Worm (Caenorhabditis elegans) whole organism, L2 larva: Measurements from ENCODE around the gene B0496.11.

Source experiments
- C34F6.9 ChIP-seq: fragments of 150-350 bp; optimal IDR thresholded peaks from 2 replicates; lab custom pipeline; 2014; ENCODE audit warnings: missing biosample characterization, missing genetic modification characterization
- F13H6.1 ChIP-seq: sonication (generic microtip); optimal IDR thresholded peaks from 2 replicates; lab custom pipeline; 2016; ENCODE audit warnings: missing genetic modification characterization, missing compliant biosample characterization
- R02D3.7 ChIP-seq: fragments of 150-350 bp; optimal IDR thresholded peaks from 2 replicates; lab custom pipeline; 2014; ENCODE audit warnings: missing biosample characterization, missing genetic modification characterization
- Y55F3AM.14 ChIP-seq: fragments of 200-800 bp; sonication (Bioruptor generic); optimal IDR thresholded peaks from 2 replicates; lab custom pipeline; 2018; ENCODE audit warnings: mild to moderate bottlenecking, missing genetic modification characterization, missing compliant biosample characterization
- ZK546.5 ChIP-seq: sonication (generic microtip); optimal IDR thresholded peaks from 2 replicates; lab custom pipeline; 2017; ENCODE audit warnings: missing biosample characterization, missing genetic modification characterization
- alr-1 ChIP-seq: fragments of 150-350 bp; optimal IDR thresholded peaks from 2 replicates; lab custom pipeline; 2014; ENCODE audit warnings: missing biosample characterization, missing genetic modification characterization
- aly-2 ChIP-seq: fragments of 150-350 bp; optimal IDR thresholded peaks from 2 replicates; lab custom pipeline; 2014; ENCODE audit warnings: missing biosample characterization, missing genetic modification characterization
- ama-1 ChIP-seq: fragments of 150-350 bp; optimal IDR thresholded peaks from 2 replicates; lab custom pipeline; 2018; ENCODE audit warnings: inconsistent platforms
- blmp-1 ChIP-seq: sonication (generic microtip); optimal IDR thresholded peaks from 2 replicates; lab custom pipeline; 2017; ENCODE audit warnings: missing genetic modification characterization, mild to moderate bottlenecking, missing compliant biosample characterization, antibody characterized with exemption, moderate library complexity; ENCODE audit not compliant: insufficient read depth
- ceh-16 ChIP-seq: fragments of 150-350 bp; optimal IDR thresholded peaks from 2 replicates; lab custom pipeline; 2014; ENCODE audit warnings: missing biosample characterization, missing genetic modification characterization
- ceh-82 ChIP-seq: fragments of 150-350 bp; optimal IDR thresholded peaks from 2 replicates; lab custom pipeline; 2014; ENCODE audit warnings: missing biosample characterization, missing genetic modification characterization
- crh-2 ChIP-seq: sonication (generic microtip); optimal IDR thresholded peaks from 2 replicates; lab custom pipeline; 2017; ENCODE audit warnings: missing biosample characterization, missing genetic modification characterization
- dmd-4 ChIP-seq: sonication (generic microtip); optimal IDR thresholded peaks from 2 replicates; lab custom pipeline; 2017; ENCODE audit warnings: missing biosample characterization, missing genetic modification characterization
- egl-27 ChIP-seq: sonication (generic microtip); optimal IDR thresholded peaks from 3 replicates; lab custom pipeline; 2017; ENCODE audit warnings: missing biosample characterization, missing genetic modification reagents, missing genetic modification characterization
- elt-1 ChIP-seq: fragments of 150-350 bp; optimal IDR thresholded peaks from 2 replicates; lab custom pipeline; 2014; ENCODE audit warnings: missing biosample characterization, missing genetic modification characterization
- elt-3 ChIP-seq: sonication (generic microtip); optimal IDR thresholded peaks from 2 replicates; lab custom pipeline; 2017; ENCODE audit warnings: missing biosample characterization, missing genetic modification characterization
- fos-1 ChIP-seq: fragments of 150-350 bp; optimal IDR thresholded peaks from 2 replicates; lab custom pipeline; 2014; ENCODE audit warnings: missing biosample characterization, missing genetic modification characterization
- gmeb-1 ChIP-seq: fragments of 150-350 bp; optimal IDR thresholded peaks from 2 replicates; lab custom pipeline; 2014; ENCODE audit warnings: missing biosample characterization, missing genetic modification characterization
- lin-11 ChIP-seq: fragments of 150-350 bp; sonication (generic microtip); optimal IDR thresholded peaks from 2 replicates; lab custom pipeline; 2014; ENCODE audit warnings: missing biosample characterization, missing genetic modification characterization, inconsistent platforms, mixed read lengths
- lin-13 ChIP-seq: fragments of 150-350 bp; optimal IDR thresholded peaks from 2 replicates; lab custom pipeline; 2014; ENCODE audit warnings: missing biosample characterization, missing genetic modification reagents, missing genetic modification characterization
- lin-39 ChIP-seq: fragments of 150-350 bp; optimal IDR thresholded peaks from 2 replicates; lab custom pipeline; 2014; ENCODE audit warnings: missing biosample characterization, missing genetic modification reagents, missing genetic modification characterization
- lsy-2 ChIP-seq, 2 experiments: fragments of 150-350 bp in 1 of 2; sonication (generic microtip) in 1 of 2; optimal IDR thresholded peaks; 2 replicates each; lab custom pipeline; 2014 to 2017; ENCODE audit warnings: missing biosample characterization in 2 of 2, missing genetic modification characterization in 2 of 2
- mab-5 ChIP-seq: fragments of 150-350 bp; optimal IDR thresholded peaks from 2 replicates; lab custom pipeline; 2014; ENCODE audit warnings: missing biosample characterization, missing genetic modification characterization
- mbf-1 ChIP-seq: sonication (generic microtip); optimal IDR thresholded peaks from 2 replicates; lab custom pipeline; 2017; ENCODE audit warnings: missing biosample characterization, missing genetic modification characterization
- mdl-1 ChIP-seq, 2 experiments: fragments of 150-350 bp in 1 of 2; sonication (generic microtip) in 1 of 2; optimal IDR thresholded peaks; 2 replicates each; lab custom pipeline; 2017; ENCODE audit warnings: missing biosample characterization in 2 of 2, missing genetic modification characterization in 2 of 2
- nhr-10 ChIP-seq: sonication (generic microtip); optimal IDR thresholded peaks from 2 replicates; lab custom pipeline; 2017; ENCODE audit warnings: missing biosample characterization, missing genetic modification characterization
- nhr-11 ChIP-seq: fragments of 150-350 bp; optimal IDR thresholded peaks from 2 replicates; lab custom pipeline; 2014; ENCODE audit warnings: missing biosample characterization, missing genetic modification characterization
- nhr-12 ChIP-seq: fragments of 150-350 bp; optimal IDR thresholded peaks from 2 replicates; lab custom pipeline; 2014; ENCODE audit warnings: missing biosample characterization, missing genetic modification characterization
- nhr-129 ChIP-seq: fragments of 150-350 bp; optimal IDR thresholded peaks from 2 replicates; lab custom pipeline; 2014; ENCODE audit warnings: missing biosample characterization, missing genetic modification characterization
- nhr-21 ChIP-seq: fragments of 150-350 bp; optimal IDR thresholded peaks from 2 replicates; lab custom pipeline; 2014; ENCODE audit warnings: missing biosample characterization, missing genetic modification characterization
- nhr-23 ChIP-seq: fragments of 150-350 bp; optimal IDR thresholded peaks from 2 replicates; lab custom pipeline; 2014; ENCODE audit warnings: missing biosample characterization, missing genetic modification reagents, missing genetic modification characterization
- nhr-237 ChIP-seq: fragments of 150-350 bp; optimal IDR thresholded peaks from 2 replicates; lab custom pipeline; 2014; ENCODE audit warnings: missing biosample characterization, missing genetic modification characterization
- nhr-25 ChIP-seq: fragments of 150-350 bp; sonication (generic microtip); optimal IDR thresholded peaks from 3 replicates; lab custom pipeline; 2014; ENCODE audit warnings: missing biosample characterization, missing genetic modification characterization
- nhr-6 ChIP-seq: fragments of 150-350 bp; optimal IDR thresholded peaks from 2 replicates; lab custom pipeline; 2014; ENCODE audit warnings: missing biosample characterization, missing genetic modification characterization
- nhr-77 ChIP-seq: fragments of 150-350 bp; optimal IDR thresholded peaks from 2 replicates; lab custom pipeline; 2014; ENCODE audit warnings: missing biosample characterization, missing genetic modification characterization
- peb-1 ChIP-seq: fragments of 150-350 bp; optimal IDR thresholded peaks from 2 replicates; lab custom pipeline; 2014; ENCODE audit warnings: missing biosample characterization, missing genetic modification characterization
- sem-4 ChIP-seq: fragments of 150-350 bp; optimal IDR thresholded peaks from 2 replicates; lab custom pipeline; 2014; ENCODE audit warnings: missing biosample characterization, missing genetic modification reagents, missing genetic modification characterization
- skn-1 ChIP-seq: sonication (generic microtip); optimal IDR thresholded peaks from 2 replicates; lab custom pipeline; 2017; ENCODE audit warnings: missing biosample characterization, missing genetic modification characterization
- sma-3 ChIP-seq: sonication (generic microtip); optimal IDR thresholded peaks from 2 replicates; lab custom pipeline; 2016; ENCODE audit warnings: missing genetic modification reagents, missing genetic modification characterization, missing compliant biosample characterization
- sma-9 ChIP-seq, 2 experiments: fragments of 150-350 bp in 1 of 2; sonication (generic microtip) in 1 of 2; optimal IDR thresholded peaks; 2 replicates each; lab custom pipeline; 2014 to 2016; ENCODE audit warnings: missing genetic modification characterization in 2 of 2, mild to moderate bottlenecking in 1 of 2, missing biosample characterization in 1 of 2, missing compliant biosample characterization in 1 of 2, missing genetic modification reagents in 1 of 2, moderate library complexity in 1 of 2
- snpc-4 ChIP-seq: fragments of 150-350 bp; optimal IDR thresholded peaks from 2 replicates; lab custom pipeline; 2014; ENCODE audit warnings: missing biosample characterization, missing genetic modification characterization
- unc-39 ChIP-seq: fragments of 150-350 bp; optimal IDR thresholded peaks from 2 replicates; lab custom pipeline; 2014; ENCODE audit warnings: missing biosample characterization, missing genetic modification characterization
- unc-55 ChIP-seq: fragments of 150-350 bp; sonication (generic microtip); optimal IDR thresholded peaks from 3 replicates; lab custom pipeline; 2014; ENCODE audit warnings: missing biosample characterization, missing genetic modification reagents, missing genetic modification characterization
- unc-62 ChIP-seq: fragments of 150-350 bp; optimal IDR thresholded peaks from 2 replicates; lab custom pipeline; 2014; ENCODE audit warnings: missing biosample characterization, missing genetic modification reagents, missing genetic modification characterization
- zag-1 ChIP-seq: fragments of 150-350 bp; optimal IDR thresholded peaks from 2 replicates; lab custom pipeline; 2014; ENCODE audit warnings: missing biosample characterization, missing genetic modification characterization
- ztf-1 ChIP-seq: fragments of 200-800 bp; sonication (Bioruptor generic); conservative IDR thresholded peaks from 2 replicates; pipeline ENCODE4 v1.3.6; 2022; ENCODE audit warnings: missing genetic modification characterization, missing compliant biosample characterization
- ztf-11 ChIP-seq: sonication (generic microtip); optimal IDR thresholded peaks from 2 replicates; lab custom pipeline; 2017; ENCODE audit warnings: missing biosample characterization, missing genetic modification characterization
- ztf-4 ChIP-seq: fragments of 150-350 bp; optimal IDR thresholded peaks from 2 replicates; lab custom pipeline; 2014; ENCODE audit warnings: missing biosample characterization, missing genetic modification characterization

The B0496.11 gene

DNA sequence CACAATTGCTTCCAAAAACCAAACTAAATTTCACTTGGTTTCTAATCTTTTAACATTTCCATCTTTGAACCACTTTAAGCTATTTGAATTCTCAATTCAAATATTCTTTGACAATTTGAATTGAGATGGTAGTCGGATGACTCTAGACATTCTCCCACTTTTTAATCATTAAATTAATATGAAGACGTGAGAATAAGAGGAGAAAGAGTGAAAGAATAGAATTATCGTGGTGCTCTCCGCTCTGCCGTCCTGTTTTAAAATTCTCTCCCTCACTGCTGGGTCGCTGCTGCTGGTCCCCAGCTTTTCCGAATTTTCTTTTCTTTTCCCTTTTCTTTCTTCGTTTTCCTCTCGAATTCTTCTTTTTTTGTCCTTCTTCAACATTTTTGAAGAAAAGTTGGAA is 30.3 kb downstream of the B0496.11 start:
- no peak for TF ChIP-seq skn-1 (tag; lab: Kevin White, UChicago)
- no peak for TF ChIP-seq snpc-4
- TF ChIP-seq unc-62 (GFP tag; lab: Kevin White, UChicago), result no peak
- no peak for TF ChIP-seq mab-5 (tag; lab: Kevin White, UChicago)
- no peak for TF ChIP-seq nhr-10
- no peak for TF ChIP-seq nhr-6 (tag; lab: Kevin White, UChicago)

- peak; percentile 89 for TF ChIP-seq unc-55 (GFP tag; lab: Kevin White, UChicago)
- no peak for TF ChIP-seq ztf-1 (GFP tag; lab: Robert Waterston, UW)
- TF ChIP-seq mab-5 (tag; lab: Kevin White, UChicago), result peak; percentile 67
- TF ChIP-seq elt-3 (tag; lab: Kevin White, UChicago), result no peak
- peak; percentile 56 for TF ChIP-seq ztf-4 (tag; lab: Kevin White, UChicago)
- peak; percentile 59 for TF ChIP-seq fos-1 (tag; lab: Kevin White, UChicago)
- no peak for TF ChIP-seq nhr-77 (tag; lab: Kevin White, UChicago)
- TF ChIP-seq unc-62 (GFP tag; lab: Kevin White, UChicago), result no peak
- TF ChIP-seq unc-39 (tag; lab: Kevin White, UChicago), result no peak
- no peak for TF ChIP-seq ZK546.5 (tag; lab: Kevin White, UChicago)
- no peak for TF ChIP-seq nhr-10
- no peak for TF ChIP-seq ztf-11 (tag; lab: Kevin White, UChicago)
- peak; percentile 75 for TF ChIP-seq sma-9 (GFP tag; optimal IDR thresholded peaks at IDR 0.05; lab: Kevin White, UChicago)
- no peak for TF ChIP-seq sma-9 (tag; optimal IDR thresholded peaks at IDR 0.05; lab: Kevin White, UChicago)
- peak; percentile 61 to 79 for TF ChIP-seq lsy-2 (tag; optimal IDR thresholded peaks at IDR 0.05; lab: Kevin White, UChicago)
- peak; percentile 32 for TF ChIP-seq ceh-82 (tag; lab: Kevin White, UChicago)
- TF ChIP-seq lin-13 (GFP tag; lab: Kevin White, UChicago), result peak; percentile 59
- no peak for TF ChIP-seq gmeb-1 (tag; lab: Kevin White, UChicago)
- TF ChIP-seq nhr-12 (tag; lab: Kevin White, UChicago), result no peak
- TF ChIP-seq peb-1 (tag; lab: Kevin White, UChicago), result no peak
- peak; percentile 94 for TF ChIP-seq zag-1 (tag; lab: Kevin White, UChicago)
- TF ChIP-seq sma-3 (GFP tag; lab: Kevin White, UChicago), result no peak
- no peak for TF ChIP-seq nhr-237 (tag; lab: Kevin White, UChicago)
- TF ChIP-seq nhr-25 (tag; lab: Kevin White, UChicago), result no peak
- TF ChIP-seq ama-1 (lab: Kevin White, UChicago), result no peak
- TF ChIP-seq mdl-1 (tag; optimal IDR thresholded peaks at IDR 0.05; lab: Kevin White, UChicago), result peak in 1 of 2 experiments; percentile 74
- no peak for TF ChIP-seq R02D3.7 (tag; lab: Kevin White, UChicago)
- no peak for TF ChIP-seq mbf-1 (tag; lab: Kevin White, UChicago)
- no peak for TF ChIP-seq alr-1
- TF ChIP-seq C34F6.9 (tag; lab: Kevin White, UChicago), result peak; percentile 92
- no peak for TF ChIP-seq skn-1 (tag; lab: Kevin White, UChicago)
- peak; percentile 81 for TF ChIP-seq lin-11 (tag; lab: Kevin White, UChicago)
- peak; percentile 65 for TF ChIP-seq egl-27 (tag; lab: Kevin White, UChicago)
- TF ChIP-seq crh-2 (tag; lab: Kevin White, UChicago), result peak; percentile 72
- TF ChIP-seq elt-1 (tag; lab: Kevin White, UChicago), result no peak
- TF ChIP-seq blmp-1 (tag; lab: Kevin White, UChicago), result no peak
- TF ChIP-seq nhr-23, result no peak
- no peak for TF ChIP-seq nhr-21 (tag; lab: Kevin White, UChicago)
- peak; percentile 88 for TF ChIP-seq F13H6.1 (tag; lab: Kevin White, UChicago)
- peak; percentile 87 for TF ChIP-seq nhr-129 (tag; lab: Kevin White, UChicago)
- no peak for TF ChIP-seq dmd-4 (tag; lab: Kevin White, UChicago)
- peak; percentile 42 for TF ChIP-seq nhr-6 (tag; lab: Kevin White, UChicago)
- no peak for TF ChIP-seq lin-39 (tag; lab: Kevin White, UChicago)
- TF ChIP-seq ceh-16, result no peak
- no peak for TF ChIP-seq aly-2
- no peak for TF ChIP-seq nhr-11
- TF ChIP-seq sem-4 (tag; lab: Kevin White, UChicago), result peak; percentile 82
- peak; percentile 57 for TF ChIP-seq Y55F3AM.14 (GFP tag; lab: Kevin White, UChicago)
- no peak for TF ChIP-seq snpc-4
Observed at ce11 chrIV:7402077-7402476, 31.7 kb downstream of the B0496.11 start.
